Worm (Caenorhabditis elegans) whole organism, L1 larva: ENCODE measurements around the gene K02E10.7.

Source experiments
- C16A3.4 ChIP-seq: fragments of 150-350 bp; optimal IDR thresholded peaks from 2 replicates; lab custom pipeline; 2014; ENCODE audit warnings: missing biosample characterization, missing genetic modification characterization
- C34B4.2 ChIP-seq: sonication (generic microtip); optimal IDR thresholded peaks from 2 replicates; lab custom pipeline; 2017; ENCODE audit warnings: mild to moderate bottlenecking, missing genetic modification characterization, missing compliant biosample characterization
- Y116A8C.19 ChIP-seq: sonication (generic microtip); optimal IDR thresholded peaks from 2 replicates; lab custom pipeline; 2016; ENCODE audit warnings: missing compliant biosample characterization, missing genetic modification characterization, borderline replicate concordance
- aly-2 ChIP-seq: fragments of 150-350 bp; optimal IDR thresholded peaks from 2 replicates; lab custom pipeline; 2014; ENCODE audit warnings: missing biosample characterization, missing genetic modification characterization
- ceh-82 ChIP-seq, 3 experiments: fragments of 150-350 bp in 1 of 3; sonication (generic microtip) in 2 of 3; optimal IDR thresholded peaks; 2 replicates each; lab custom pipeline; 2014 to 2017; ENCODE audit warnings: missing biosample characterization in 3 of 3, missing genetic modification characterization in 3 of 3
- ceh-88 ChIP-seq: fragments of 200-800 bp; sonication (Bioruptor generic); IDR thresholded peaks from 2 replicates; pipeline ENCODE4 v1.3.6; 2022; ENCODE audit warnings: missing genetic modification characterization, missing compliant biosample characterization
- dsc-1 ChIP-seq: sonication (generic microtip); optimal IDR thresholded peaks from 2 replicates; lab custom pipeline; 2016; ENCODE audit warnings: mild to moderate bottlenecking, missing genetic modification characterization, missing compliant biosample characterization
- efl-1 ChIP-seq, 4 experiments: fragments of 150-350 bp; optimal IDR thresholded peaks in 3 of 4; peaks in 1 of 4; 1 replicate in 1 of 4; 2 replicates in 3 of 4; lab custom pipeline; 2014; ENCODE audit warnings: missing biosample characterization in 2 of 4, missing genetic modification characterization in 2 of 4, missing genetic modification reagents in 2 of 4
- egl-13 ChIP-seq: sonication (generic microtip); optimal IDR thresholded peaks from 2 replicates; lab custom pipeline; 2016; ENCODE audit warnings: missing genotype, missing genetic modification reagents, missing genetic modification characterization, missing compliant biosample characterization
- elt-2 ChIP-seq: sonication (generic microtip); optimal IDR thresholded peaks from 2 replicates; lab custom pipeline; 2016; ENCODE audit warnings: missing genetic modification characterization, mild to moderate bottlenecking, inconsistent platforms, missing compliant biosample characterization, missing genetic modification reagents
- elt-3 ChIP-seq, 6 experiments: fragments of 150-350 bp in 1 of 6; sonication (generic microtip); optimal IDR thresholded peaks; 2 replicates each; lab custom pipeline; 2017 to 2018; ENCODE audit warnings: missing biosample characterization in 6 of 6, missing genetic modification characterization in 6 of 6, inconsistent platforms in 1 of 6
- fkh-10 ChIP-seq: sonication (generic microtip); optimal IDR thresholded peaks from 2 replicates; lab custom pipeline; 2017; ENCODE audit warnings: missing biosample characterization, missing genetic modification reagents, missing genetic modification characterization
- fkh-4 ChIP-seq: sonication (generic microtip); optimal IDR thresholded peaks from 2 replicates; lab custom pipeline; 2016; ENCODE audit warnings: missing compliant biosample characterization, missing genetic modification characterization, borderline replicate concordance
- hlh-17 ChIP-seq: fragments of 200-800 bp; sonication (Bioruptor generic); optimal IDR thresholded peaks from 2 replicates; lab custom pipeline; 2018; ENCODE audit warnings: missing genetic modification characterization, mild to moderate bottlenecking, missing compliant biosample characterization, moderate library complexity, borderline replicate concordance
- irx-1 ChIP-seq: sonication (generic microtip); optimal IDR thresholded peaks from 2 replicates; lab custom pipeline; 2016; ENCODE audit warnings: missing genetic modification characterization, missing compliant biosample characterization
- isw-1 ChIP-seq: fragments of 200-800 bp; sonication (Bioruptor generic); IDR thresholded peaks from 2 replicates; pipeline ENCODE4 v1.3.6; 2022; ENCODE audit warnings: missing genetic modification characterization, missing compliant biosample characterization
- lin-14 ChIP-seq: fragments of 200-800 bp; sonication (Bioruptor generic); optimal IDR thresholded peaks from 2 replicates; lab custom pipeline; 2018; ENCODE audit warnings: mild to moderate bottlenecking, missing genetic modification characterization, moderate library complexity, missing compliant biosample characterization
- lin-15B ChIP-seq: fragments of 150-350 bp; sonication (generic microtip); optimal IDR thresholded peaks from 3 replicates; lab custom pipeline; 2014; ENCODE audit warnings: missing biosample characterization, missing genetic modification characterization
- lin-39 ChIP-seq: fragments of 150-350 bp; optimal IDR thresholded peaks from 2 replicates; lab custom pipeline; 2014; ENCODE audit warnings: missing biosample characterization, missing genetic modification reagents, missing genetic modification characterization
- lsy-2 ChIP-seq, 2 experiments: fragments of 150-350 bp; optimal IDR thresholded peaks; 2 replicates each; lab custom pipeline; 2014; ENCODE audit warnings: missing biosample characterization in 2 of 2, missing genetic modification characterization in 2 of 2
- mef-2 ChIP-seq: fragments of 150-350 bp; optimal IDR thresholded peaks from 2 replicates; lab custom pipeline; 2014; ENCODE audit warnings: missing biosample characterization, missing genetic modification characterization
- nhr-12 ChIP-seq: sonication (generic microtip); optimal IDR thresholded peaks from 2 replicates; lab custom pipeline; 2017; ENCODE audit warnings: missing biosample characterization, missing genetic modification characterization
- nhr-19 ChIP-seq: fragments of 200-800 bp; sonication (Bioruptor generic); conservative IDR thresholded peaks from 2 replicates; pipeline ENCODE4 v1.3.6; 2022; ENCODE audit warnings: missing genetic modification characterization, missing compliant biosample characterization
- nhr-20 ChIP-seq: sonication (generic microtip); optimal IDR thresholded peaks from 2 replicates; lab custom pipeline; 2016; ENCODE audit warnings: mild to moderate bottlenecking, missing genetic modification characterization, missing compliant biosample characterization
- nhr-237 ChIP-seq: fragments of 150-350 bp; optimal IDR thresholded peaks from 2 replicates; lab custom pipeline; 2014; ENCODE audit warnings: missing biosample characterization, missing genetic modification characterization
- nhr-47 ChIP-seq: sonication (generic microtip); optimal IDR thresholded peaks from 2 replicates; lab custom pipeline; 2016; ENCODE audit warnings: mild to moderate bottlenecking, missing genetic modification characterization, moderate library complexity, missing compliant biosample characterization
- nhr-71 ChIP-seq: sonication (generic microtip); optimal IDR thresholded peaks from 2 replicates; lab custom pipeline; 2016; ENCODE audit warnings: mild to moderate bottlenecking, missing genetic modification characterization, moderate library complexity, missing compliant biosample characterization
- nhr-76 ChIP-seq: sonication (generic microtip); optimal IDR thresholded peaks from 2 replicates; lab custom pipeline; 2017; ENCODE audit warnings: missing biosample characterization, missing genetic modification characterization
- nhr-77 ChIP-seq: fragments of 150-350 bp; optimal IDR thresholded peaks from 2 replicates; lab custom pipeline; 2014; ENCODE audit warnings: missing biosample characterization, missing genetic modification characterization
- nhr-85 ChIP-seq: sonication (generic microtip); peaks from one replicate; lab custom pipeline; 2016; ENCODE audit warnings: missing genetic modification characterization, inconsistent platforms, missing compliant biosample characterization
- nhr-90 ChIP-seq: sonication (generic microtip); optimal IDR thresholded peaks from 2 replicates; lab custom pipeline; 2016; ENCODE audit warnings: mild to moderate bottlenecking, missing genetic modification characterization, missing compliant biosample characterization; ENCODE audit not compliant: poor library complexity
- rnt-1 ChIP-seq: sonication (generic microtip); optimal IDR thresholded peaks from 2 replicates; lab custom pipeline; 2016; ENCODE audit warnings: mild to moderate bottlenecking, missing genetic modification characterization, moderate library complexity, missing compliant biosample characterization
- skn-1 ChIP-seq: fragments of 150-350 bp; optimal IDR thresholded peaks from 2 replicates; lab custom pipeline; 2014; ENCODE audit warnings: missing biosample characterization, missing genetic modification characterization
- sup-37 ChIP-seq: fragments of 200-800 bp; sonication (Bioruptor generic); optimal IDR thresholded peaks from 2 replicates; lab custom pipeline; 2018; ENCODE audit warnings: mild to moderate bottlenecking, missing genetic modification characterization, missing compliant biosample characterization
- unc-130 ChIP-seq: fragments of 150-350 bp; optimal IDR thresholded peaks from 2 replicates; lab custom pipeline; 2017; ENCODE audit warnings: missing biosample characterization, missing genetic modification characterization, inconsistent platforms
- unc-30 ChIP-seq: sonication (generic microtip); optimal IDR thresholded peaks from 2 replicates; lab custom pipeline; 2017; ENCODE audit warnings: missing biosample characterization, missing genetic modification characterization
- unc-86 ChIP-seq: sonication (generic microtip); optimal IDR thresholded peaks from 2 replicates; lab custom pipeline; 2016; ENCODE audit warnings: missing genetic modification characterization, missing compliant biosample characterization

Gene K02E10.7

DNA sequence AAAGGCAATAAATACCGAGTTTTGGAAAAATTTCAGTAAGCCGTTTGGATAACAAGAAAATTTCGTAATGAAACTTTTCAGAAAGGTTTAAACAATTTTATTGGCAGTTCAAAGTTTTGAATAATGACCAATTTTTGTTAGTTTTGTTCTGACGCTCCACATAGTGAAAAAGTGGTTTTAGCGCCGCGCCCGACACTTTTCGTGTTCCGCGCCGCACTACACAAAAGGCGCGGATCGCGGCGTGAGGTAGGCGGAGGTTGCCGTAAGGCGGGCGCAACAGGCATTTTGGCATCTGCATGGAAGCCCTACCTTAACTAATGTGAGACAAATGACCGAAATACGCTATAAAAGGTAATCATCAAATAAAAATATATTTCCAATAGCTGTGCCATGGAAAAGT, 46.6 kb downstream of the K02E10.7 start:
- TF ChIP-seq nhr-12 (no peak), aly-2 (tag; lab: Kevin White, UChicago) (no peak), nhr-71 (tag; lab: Kevin White, UChicago) (no peak), unc-130 (tag; lab: Kevin White, UChicago) (no peak), nhr-47 (tag; lab: Kevin White, UChicago) (no peak), lsy-2 (tag; optimal IDR thresholded peaks at IDR 0.05; lab: Kevin White, UChicago) (no peak), lin-15B (tag; lab: Kevin White, UChicago) (no peak), nhr-237 (tag; lab: Kevin White, UChicago) (no peak)

- TF ChIP-seq Y116A8C.19 (tag; lab: Kevin White, UChicago) (no peak), nhr-19 (GFP tag; lab: Robert Waterston, UW) (0 out of 2 replicates have a peak, but pooled peaks have one; percentile 12)
Measured at ce11 chrX:2459793-2460192, 48.6 kb downstream of the K02E10.7 start, which contains the start of gene fox-1. TSS of gene fox-1 (minus strand) at chrX:2459893.

DNA sequence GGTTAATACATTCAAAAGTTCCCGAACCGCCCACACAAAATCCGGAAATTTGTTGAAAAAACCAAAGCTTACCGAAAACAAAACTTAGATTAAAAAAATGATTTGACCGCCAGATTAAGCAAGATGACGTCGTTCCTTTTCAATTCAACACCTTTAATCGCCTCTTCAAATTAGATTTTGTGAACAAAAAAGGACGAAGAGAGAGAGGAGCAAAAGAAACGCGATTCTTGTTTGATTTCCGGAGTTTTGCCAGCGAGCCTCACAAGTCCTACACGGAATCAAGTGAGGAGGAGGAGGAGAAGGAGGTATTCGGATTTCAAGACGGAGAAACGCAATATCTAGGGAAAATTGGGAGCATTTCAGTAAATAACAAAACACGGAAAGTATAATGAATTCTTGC, 50.9 kb downstream of the K02E10.7 start:
- TF ChIP-seq hlh-17 (GFP tag; lab: Kevin White, UChicago): no peak
- TF ChIP-seq irx-1 (tag; lab: Kevin White, UChicago): peak; percentile 13
- TF ChIP-seq dsc-1: peak; percentile 20
- no peak for TF ChIP-seq mef-2 (tag; lab: Kevin White, UChicago)
- peak; percentile 82 for TF ChIP-seq fkh-10 (GFP tag; lab: Kevin White, UChicago)
- peak; percentile 3 for TF ChIP-seq lin-14 (GFP tag; lab: Kevin White, UChicago)
- TF ChIP-seq efl-1 (optimal IDR thresholded peaks at IDR 0.05; lab: Kevin White, UChicago): no peak
- TF ChIP-seq efl-1 (GFP tag; optimal IDR thresholded peaks at IDR 0.05 in 1 of 2; lab: Kevin White, UChicago): peak in 1 of 2 experiments; percentile 32

- TF ChIP-seq unc-86 (peak; percentile 27), nhr-20 (tag; lab: Kevin White, UChicago) (no peak), rnt-1 (tag; lab: Kevin White, UChicago) (no peak), C16A3.4 (tag; lab: Kevin White, UChicago) (no peak), nhr-85 (tag; lab: Kevin White, UChicago) (no peak), ceh-82 (tag; optimal IDR thresholded peaks at IDR 0.05; lab: Kevin White, UChicago) (peak in 1 of 3 experiments; percentile 15), nhr-76 (tag; lab: Kevin White, UChicago) (no peak), sup-37 (GFP tag; lab: Kevin White, UChicago) (no peak), fkh-10 (GFP tag; lab: Kevin White, UChicago) (peak; percentile 49), lin-14 (GFP tag; lab: Kevin White, UChicago) (peak; percentile 68), elt-2 (no peak), isw-1 (no peak), fkh-4 (no peak), elt-3 (tag; optimal IDR thresholded peaks at IDR 0.05; lab: Kevin White, UChicago) (no peak), nhr-47 (tag; lab: Kevin White, UChicago) (peak; percentile 9), egl-13 (tag; lab: Kevin White, UChicago) (peak; percentile 7), nhr-71 (tag; lab: Kevin White, UChicago) (peak; percentile 16), unc-30 (tag; lab: Kevin White, UChicago) (no peak), C34B4.2 (tag; lab: Kevin White, UChicago) (no peak), skn-1 (no peak), ceh-88 (GFP tag; lab: Robert Waterston, UW) (no peak), nhr-77 (no peak)
Measured at ce11 chrX:2456141-2456540, 52.2 kb downstream of the K02E10.7 start.

ce11 chrX:2454914-2455313, 53.4 kb downstream of the K02E10.7 start:
- peak; percentile 44 for TF ChIP-seq fkh-10 (GFP tag; lab: Kevin White, UChicago)
- no peak for TF ChIP-seq lin-39 (tag; lab: Kevin White, UChicago)
- TF ChIP-seq C34B4.2 (tag; lab: Kevin White, UChicago): no peak
- peak; percentile 28 for TF ChIP-seq lin-14 (GFP tag; lab: Kevin White, UChicago)
- no peak for TF ChIP-seq nhr-85 (tag; lab: Kevin White, UChicago)
- TF ChIP-seq ceh-82 (tag; optimal IDR thresholded peaks at IDR 0.05; lab: Kevin White, UChicago): peak in 1 of 3 experiments; percentile 15
- no peak for TF ChIP-seq nhr-90 (tag; lab: Kevin White, UChicago)
